Fruit fly (Drosophila melanogaster) whole organism, wandering third instar larva: ENCODE measurements around the gene CG43999.

ENCODE experiments used
- Abd-B ChIP-seq: fragments of >200 bp; optimal IDR thresholded peaks from 2 replicates; lab custom pipeline; 2017; ENCODE audit warnings: missing biosample characterization, missing genetic modification characterization
- CG32264 ChIP-seq: fragments of 200-800 bp; sonication (Bioruptor generic); optimal IDR thresholded peaks from 2 replicates; lab custom pipeline; 2016; ENCODE audit warnings: missing biosample characterization, missing genetic modification characterization
- CG9705 ChIP-seq: fragments of 200-800 bp; sonication (Bioruptor generic); optimal IDR thresholded peaks from 2 replicates; lab custom pipeline; 2018; ENCODE audit warnings: missing biosample characterization, mild to moderate bottlenecking, missing genetic modification characterization
- CrebA ChIP-seq: fragments of 200-800 bp; sonication (Bioruptor generic); optimal IDR thresholded peaks from 2 replicates; lab custom pipeline; 2016; ENCODE audit warnings: missing biosample characterization, mild to moderate bottlenecking, missing genetic modification characterization, borderline replicate concordance
- Dfd ChIP-seq: fragments of >200 bp; optimal IDR thresholded peaks from 2 replicates; lab custom pipeline; 2017; ENCODE audit warnings: missing biosample characterization, missing genetic modification characterization
- Dif ChIP-seq: fragments of 200-275, 200-300 bp; sonication (Bioruptor generic); optimal IDR thresholded peaks from 2 replicates; lab custom pipeline; 2018; ENCODE audit warnings: missing biosample characterization, missing genetic modification characterization; ENCODE audit not compliant: partially characterized antibody
- HLH106 ChIP-seq: fragments of 200-800 bp; optimal IDR thresholded peaks from 3 replicates; lab custom pipeline; 2019; ENCODE audit warnings: missing biosample characterization, mild to moderate bottlenecking, missing genetic modification characterization, moderate library complexity
- Hnf4 ChIP-seq: fragments of 200-800 bp; sonication (Bioruptor generic); optimal IDR thresholded peaks from 2 replicates; lab custom pipeline; 2016; ENCODE audit warnings: missing biosample characterization, mild to moderate bottlenecking, missing genetic modification characterization
- Hr78 ChIP-seq: fragments of >200 bp; optimal IDR thresholded peaks from 2 replicates; lab custom pipeline; 2017; ENCODE audit warnings: missing biosample characterization, missing genetic modification characterization
- Jra ChIP-seq: sonication (Bioruptor generic); optimal IDR thresholded peaks from 2 replicates; lab custom pipeline; 2016; ENCODE audit warnings: missing biosample characterization, missing genetic modification characterization
- Mio ChIP-seq: sonication (Bioruptor generic); optimal IDR thresholded peaks from 2 replicates; lab custom pipeline; 2016; ENCODE audit warnings: missing biosample characterization, missing genetic modification characterization
- N ChIP-seq: fragments of >200 bp; optimal IDR thresholded peaks from 2 replicates; lab custom pipeline; 2018; ENCODE audit warnings: missing biosample characterization, missing external identifiers, missing genetic modification characterization
- OdsH ChIP-seq: fragments of 200-800 bp; sonication (Bioruptor generic); optimal IDR thresholded peaks from 2 replicates; lab custom pipeline; 2016; ENCODE audit warnings: missing biosample characterization, mild to moderate bottlenecking, missing genetic modification characterization
- Rel ChIP-seq, 2 experiments: fragments of 200-800 bp; sonication (Bioruptor generic) in 1 of 2; optimal IDR thresholded peaks; 2 replicates in 1 of 2; 3 replicates in 1 of 2; lab custom pipeline; 2016 to 2019; ENCODE audit warnings: mild to moderate bottlenecking in 2 of 2, missing biosample characterization in 2 of 2, missing genetic modification characterization in 2 of 2, moderate library complexity in 1 of 2
- Sp1 ChIP-seq: fragments of 200-800 bp; sonication (Bioruptor generic); optimal IDR thresholded peaks from 3 replicates; lab custom pipeline; 2019; ENCODE audit warnings: missing biosample characterization, mild to moderate bottlenecking, missing genetic modification characterization, moderate library complexity
- Vsx2 ChIP-seq: fragments of 200-300, 225-300 bp; sonication (Bioruptor generic); optimal IDR thresholded peaks from 2 replicates; lab custom pipeline; 2018; ENCODE audit warnings: missing biosample characterization, missing genetic modification characterization; ENCODE audit not compliant: partially characterized antibody
- br ChIP-seq: fragments of 200-800 bp; sonication (Bioruptor generic); optimal IDR thresholded peaks from 2 replicates; lab custom pipeline; 2016; ENCODE audit warnings: missing biosample characterization, missing genetic modification characterization
- brk ChIP-seq: fragments of 200-800 bp; sonication (Bioruptor generic); optimal IDR thresholded peaks from 2 replicates; lab custom pipeline; 2016; ENCODE audit warnings: missing biosample characterization, mild to moderate bottlenecking, missing genetic modification characterization
- dl ChIP-seq, 2 experiments: fragments of 175-275, 200-275 bp in 1 of 2; fragments of 200-275 bp in 1 of 2; sonication (Bioruptor generic); optimal IDR thresholded peaks; lab custom pipeline; 2018; ENCODE audit warnings: mild to moderate bottlenecking in 2 of 2, missing biosample characterization in 2 of 2, missing genetic modification characterization in 2 of 2, moderate library complexity in 2 of 2; ENCODE audit not compliant: partially characterized antibody in 2 of 2, insufficient read depth in 1 of 2
- dmrt93B ChIP-seq: fragments of 200-800 bp; sonication (Bioruptor generic); optimal IDR thresholded peaks from 2 replicates; lab custom pipeline; 2018; ENCODE audit warnings: missing biosample characterization, mild to moderate bottlenecking, missing genetic modification characterization
- ey ChIP-seq: fragments of 200-800 bp; sonication (Bioruptor generic); optimal IDR thresholded peaks from 2 replicates; lab custom pipeline; 2016; ENCODE audit warnings: missing biosample characterization, missing genetic modification characterization
- foxo ChIP-seq, 2 experiments: fragments of 200-800 bp; sonication (Bioruptor generic); optimal IDR thresholded peaks; 2 replicates in 1 of 2; 3 replicates in 1 of 2; lab custom pipeline; 2016 to 2017; ENCODE audit warnings: missing biosample characterization in 2 of 2, missing genetic modification characterization in 2 of 2
- fru ChIP-seq: fragments of 200-800 bp; sonication (Bioruptor generic); optimal IDR thresholded peaks from 3 replicates; lab custom pipeline; 2016; ENCODE audit warnings: missing biosample characterization, mild to moderate bottlenecking, missing genetic modification characterization
- h ChIP-seq: fragments of 200-800 bp; sonication (Bioruptor generic); optimal IDR thresholded peaks from 3 replicates; lab custom pipeline; 2016; ENCODE audit warnings: missing biosample characterization, mild to moderate bottlenecking, missing genetic modification characterization
- pan ChIP-seq: fragments of >200 bp; optimal IDR thresholded peaks from 2 replicates; lab custom pipeline; 2017
- psq ChIP-seq: fragments of 200-800 bp; sonication (Bioruptor generic); optimal IDR thresholded peaks from 3 replicates; lab custom pipeline; 2017; ENCODE audit warnings: missing biosample characterization, mild to moderate bottlenecking, missing genetic modification characterization, moderate library complexity
- rgr ChIP-seq: fragments of 200-800 bp; sonication (Bioruptor generic); optimal IDR thresholded peaks from 3 replicates; lab custom pipeline; 2016; ENCODE audit warnings: missing biosample characterization, mild to moderate bottlenecking, missing genetic modification characterization
- sage ChIP-seq: fragments of 200-800 bp; sonication (Bioruptor generic); optimal IDR thresholded peaks from 2 replicates; lab custom pipeline; 2016; ENCODE audit warnings: missing biosample characterization, mild to moderate bottlenecking, missing genetic modification characterization
- sv ChIP-seq: fragments of 200-800 bp; sonication (Bioruptor generic); optimal IDR thresholded peaks from 3 replicates; lab custom pipeline; 2016; ENCODE audit warnings: missing biosample characterization, missing genetic modification characterization
- tai ChIP-seq: sonication (Bioruptor generic); optimal IDR thresholded peaks from 2 replicates; lab custom pipeline; 2016; ENCODE audit warnings: missing biosample characterization, missing genetic modification characterization
- usp ChIP-seq: fragments of >200 bp; optimal IDR thresholded peaks from 2 replicates; lab custom pipeline; 2017; ENCODE audit warnings: missing biosample characterization, missing genetic modification characterization
- woc ChIP-seq: sonication (Bioruptor generic); optimal IDR thresholded peaks from 2 replicates; lab custom pipeline; 2016; ENCODE audit warnings: missing biosample characterization, mild to moderate bottlenecking, missing genetic modification characterization

CG43999 gene

DNA sequence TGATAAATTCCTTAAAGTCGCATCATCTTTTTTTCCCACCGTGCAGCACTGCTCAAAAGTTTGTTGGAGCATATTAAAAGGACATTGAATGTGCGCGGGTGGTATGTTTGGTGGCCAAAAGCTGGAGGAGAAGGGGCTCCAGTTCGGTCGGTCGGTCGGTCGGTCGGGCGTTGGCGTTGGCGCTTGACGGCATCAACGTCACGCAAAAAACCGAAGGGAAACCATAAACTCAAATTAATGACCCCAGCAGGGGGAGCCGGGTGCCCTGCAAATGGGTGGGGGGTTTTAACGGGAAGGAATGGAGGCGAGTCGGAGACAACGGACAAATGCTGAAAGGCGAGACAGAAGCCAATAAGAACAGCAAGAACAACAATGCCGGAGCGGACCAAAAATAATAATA is 16.5 kb downstream of the CG43999 start:
- TF ChIP-seq Dif (GFP tag; lab: Kevin White, UChicago) (no peak), Dfd (GFP tag; lab: Kevin White, UChicago) (peak; percentile 41)

- TF ChIP-seq Hnf4 (GFP tag; lab: Kevin White, UChicago) (no peak), Dfd (GFP tag; lab: Kevin White, UChicago) (peak; percentile 11)
Observed at dm6 chr3R:23911073-23911690, 17.6 kb downstream of the CG43999 start.

DNA sequence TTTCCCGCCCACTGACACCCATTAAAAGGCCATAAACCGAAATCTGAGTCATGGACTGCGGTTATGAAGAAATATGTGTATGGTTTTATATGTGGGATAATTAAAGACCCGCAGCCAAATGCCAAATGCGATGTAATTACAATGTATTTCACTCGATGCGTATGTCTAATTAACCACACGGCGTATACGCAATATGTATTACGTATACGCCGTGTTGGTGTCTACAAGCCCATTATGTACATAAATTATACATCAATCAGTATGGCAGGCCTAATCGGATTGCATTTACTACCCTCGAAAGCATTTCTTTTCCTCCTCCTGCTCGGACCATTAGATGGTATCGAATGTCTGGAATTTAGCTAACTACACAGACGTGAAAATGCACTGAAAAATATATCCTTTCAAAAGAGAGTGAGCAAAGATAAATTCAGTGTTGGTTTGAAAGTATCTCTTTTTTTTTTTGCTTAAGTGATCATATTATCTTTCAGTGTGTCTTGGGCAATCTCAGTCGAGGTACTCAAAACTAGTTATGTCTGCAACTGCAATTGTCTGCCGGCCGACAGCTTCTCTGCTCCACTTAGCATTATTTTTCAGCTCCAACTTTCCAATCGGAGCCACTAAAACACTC is 18.4 kb downstream of the CG43999 start:
- TF ChIP-seq sv (GFP tag; lab: Kevin White, UChicago) (no peak), Hr78 (GFP tag; lab: Kevin White, UChicago) (no peak), CG9705 (GFP tag; lab: Kevin White, UChicago) (no peak), CG32264 (GFP tag; lab: Kevin White, UChicago) (no peak), Mio (GFP tag; lab: Kevin White, UChicago) (no peak), br (GFP tag; lab: Kevin White, UChicago) (no peak), dl (GFP tag; optimal IDR thresholded peaks at IDR 0.05; lab: Kevin White, UChicago; ENCODE audit: insufficient read depth in 1 of 2, partially characterized antibody in 2 of 2) (no peak), pan (lab: Kevin White, UChicago) (no peak), Jra (GFP tag; lab: Kevin White, UChicago) (no peak)

- TF ChIP-seq Vsx2 (GFP tag; lab: Kevin White, UChicago) (no peak), sv (GFP tag; lab: Kevin White, UChicago) (no peak), HLH106 (peak; percentile 55), Hr78 (GFP tag; lab: Kevin White, UChicago) (no peak), Hnf4 (GFP tag; lab: Kevin White, UChicago) (peak; percentile 26), woc (GFP tag; lab: Kevin White, UChicago) (peak; percentile 26), Sp1 (GFP tag; lab: Kevin White, UChicago) (peak; percentile 62), ey (peak; percentile 63), usp (GFP tag; lab: Kevin White, UChicago) (no peak), Abd-B (GFP tag; lab: Kevin White, UChicago) (no peak), sage (no peak), fru (GFP tag; lab: Kevin White, UChicago) (peak; percentile 53), pan (lab: Kevin White, UChicago) (no peak), rgr (GFP tag; lab: Kevin White, UChicago) (peak; percentile 72), br (GFP tag; lab: Kevin White, UChicago) (peak; percentile 67), h (GFP tag; lab: Kevin White, UChicago) (peak; percentile 75), tai (GFP tag; lab: Kevin White, UChicago) (peak; percentile 71), OdsH (GFP tag; lab: Kevin White, UChicago) (peak; percentile 67), psq (peak; percentile 61), CrebA (GFP tag; lab: Kevin White, UChicago) (no peak), Rel (GFP tag; optimal IDR thresholded peaks at IDR 0.05; lab: Kevin White, UChicago) (no peak), Rel (tag; optimal IDR thresholded peaks at IDR 0.05; lab: Kevin White, UChicago) (no peak), N (GFP tag; lab: Kevin White, UChicago) (no peak), CG32264 (GFP tag; lab: Kevin White, UChicago) (no peak), Jra (GFP tag; lab: Kevin White, UChicago) (peak; percentile 7), dmrt93B (peak; percentile 48), foxo (GFP tag; optimal IDR thresholded peaks at IDR 0.05; lab: Kevin White, UChicago) (peak in 1 of 2 experiments; percentile 53), brk (GFP tag; lab: Kevin White, UChicago) (peak; percentile 49)
Observed at dm6 chr3R:23909347-23909862, 19.4 kb downstream of the CG43999 start.
